Fruit fly (Drosophila melanogaster) whole organism, embryonic: ENCODE measurements around the gene CG15728.

Source experiments
- BtbVII ChIP-seq: fragments of 200-800 bp; sonication (Bioruptor generic); optimal IDR thresholded peaks from 3 replicates; lab custom pipeline; 2017; ENCODE audit warnings: missing biosample characterization, mild to moderate bottlenecking, missing genetic modification characterization
- Bteb2 ChIP-seq: fragments of 200-800 bp; sonication (Bioruptor generic); optimal IDR thresholded peaks from 2 replicates; lab custom pipeline; 2016; ENCODE audit warnings: missing biosample characterization, missing genetic modification characterization
- CG11723 ChIP-seq: fragments of 200-800 bp; sonication (Bioruptor generic); optimal IDR thresholded peaks from 2 replicates; lab custom pipeline; 2017; ENCODE audit warnings: missing biosample characterization, mild to moderate bottlenecking, missing genetic modification characterization
- CG13894 ChIP-seq: fragments of 200-800 bp; sonication (Bioruptor generic); optimal IDR thresholded peaks from 3 replicates; lab custom pipeline; 2018; ENCODE audit warnings: missing biosample characterization, mild to moderate bottlenecking, missing genetic modification characterization, moderate library complexity
- CG17359 ChIP-seq: fragments of 200-800 bp; sonication (Bioruptor generic); optimal IDR thresholded peaks from 3 replicates; lab custom pipeline; 2018; ENCODE audit warnings: missing biosample characterization, mild to moderate bottlenecking, missing genetic modification characterization, moderate library complexity
- CG2199 ChIP-seq: fragments of 200-800 bp; sonication (Bioruptor generic); IDR thresholded peaks from 3 replicates; pipeline ENCODE4 v1.3.6; 2022; ENCODE audit warnings: missing biosample characterization, missing genetic modification characterization
- CG3407 ChIP-seq: fragments of 200-800 bp; sonication (Bioruptor generic); optimal IDR thresholded peaks from 2 replicates; lab custom pipeline; 2018; ENCODE audit warnings: missing biosample characterization, mild to moderate bottlenecking, missing genetic modification characterization
- CG4617 ChIP-seq: fragments of 200-800 bp; sonication (Bioruptor generic); optimal IDR thresholded peaks from 3 replicates; lab custom pipeline; 2016; ENCODE audit warnings: missing biosample characterization, missing genetic modification characterization, borderline replicate concordance
- CG4854 ChIP-seq: fragments of 200-800 bp; sonication (Bioruptor generic); optimal IDR thresholded peaks from 2 replicates; lab custom pipeline; 2016; ENCODE audit warnings: missing biosample characterization, missing genetic modification characterization, inconsistent platforms
- CG7357 ChIP-seq: fragments of 200-800 bp; sonication (Bioruptor generic); IDR thresholded peaks from 3 replicates; pipeline ENCODE4 v1.3.6; 2022; ENCODE audit warnings: missing biosample characterization, missing genetic modification characterization
- CG7372 ChIP-seq: fragments of 200-800 bp; sonication (Bioruptor generic); IDR thresholded peaks from 2 replicates; pipeline ENCODE4 v1.3.6; 2022; ENCODE audit warnings: missing biosample characterization, missing genetic modification characterization
- Dek ChIP-seq: fragments of 200-800 bp; sonication (Bioruptor generic); optimal IDR thresholded peaks from 3 replicates; lab custom pipeline; 2019; ENCODE audit warnings: missing biosample characterization, mild to moderate bottlenecking, missing genetic modification characterization, moderate library complexity
- Dp ChIP-seq: fragments of 200-800 bp; sonication (Bioruptor generic); optimal IDR thresholded peaks from 2 replicates; lab custom pipeline; 2018; ENCODE audit warnings: missing biosample characterization, mild to moderate bottlenecking, missing genetic modification characterization, moderate library complexity
- Drgx ChIP-seq: fragments of 200-800 bp; sonication (Bioruptor generic); IDR thresholded peaks from 2 replicates; pipeline ENCODE4 v1.3.6; 2022; ENCODE audit warnings: missing biosample characterization, missing genetic modification characterization
- Eip74EF ChIP-seq, 2 experiments: fragments of 200-800 bp in 1 of 2; fragments of >200 bp in 1 of 2; sonication (Bioruptor generic) in 1 of 2; optimal IDR thresholded peaks; 2 replicates each; lab custom pipeline; 2017 to 2019; ENCODE audit warnings: missing biosample characterization in 2 of 2, missing genetic modification characterization in 2 of 2, mild to moderate bottlenecking in 1 of 2, moderate library complexity in 1 of 2
- Fer3 ChIP-seq: fragments of 200-800 bp; sonication (Bioruptor generic); optimal IDR thresholded peaks from 2 replicates; lab custom pipeline; 2018; ENCODE audit warnings: missing biosample characterization, mild to moderate bottlenecking, missing genetic modification characterization, moderate library complexity
- Kr ChIP-seq: fragments of 200-800 bp; sonication (Bioruptor generic); optimal IDR thresholded peaks from 2 replicates; lab custom pipeline; 2017; ENCODE audit warnings: missing biosample characterization, mild to moderate bottlenecking, missing genetic modification characterization
- Lhr ChIP-seq: fragments of 200-800 bp; sonication (Bioruptor generic); optimal IDR thresholded peaks from 3 replicates; lab custom pipeline; 2017; ENCODE audit warnings: mild to moderate bottlenecking, missing biosample characterization, missing genetic modification reagents, missing genetic modification characterization
- Mad ChIP-seq: fragments of 200-800 bp; sonication (Bioruptor generic); optimal IDR thresholded peaks from 2 replicates; lab custom pipeline; 2016; ENCODE audit warnings: missing biosample characterization, missing genetic modification characterization
- Sin3A ChIP-seq: fragments of >200 bp; optimal IDR thresholded peaks from 2 replicates; lab custom pipeline; 2018
- Ssrp ChIP-seq: fragments of 200-800 bp; sonication (Bioruptor generic); optimal IDR thresholded peaks from 2 replicates; lab custom pipeline; 2018; ENCODE audit warnings: missing biosample characterization, mild to moderate bottlenecking, missing genetic modification characterization, moderate library complexity
- Usf ChIP-seq: fragments of 200-800 bp; sonication (Bioruptor generic); optimal IDR thresholded peaks from 2 replicates; lab custom pipeline; 2017; ENCODE audit warnings: missing genotype, missing biosample characterization, missing genetic modification characterization
- Xrp1 ChIP-seq: fragments of 200-800 bp; sonication (Bioruptor generic); IDR thresholded peaks from 2 replicates; pipeline ENCODE4 v1.3.6; 2022; ENCODE audit warnings: missing biosample characterization, missing genetic modification characterization
- bcd ChIP-seq: fragments of 200-800 bp; sonication (Bioruptor generic); optimal IDR thresholded peaks from 2 replicates; lab custom pipeline; 2017; ENCODE audit warnings: missing biosample characterization, mild to moderate bottlenecking, missing genetic modification characterization
- br ChIP-seq: fragments of >200 bp; optimal IDR thresholded peaks from 2 replicates; lab custom pipeline; 2017
- cas ChIP-seq: fragments of 200-800 bp; sonication (Bioruptor generic); IDR thresholded peaks from 2 replicates; pipeline ENCODE4 v1.3.6; 2022; ENCODE audit warnings: missing biosample characterization, missing genetic modification characterization
- eyg ChIP-seq: fragments of 200-800 bp; sonication (Bioruptor generic); optimal IDR thresholded peaks from 3 replicates; lab custom pipeline; 2016; ENCODE audit warnings: missing biosample characterization, missing genetic modification characterization
- fd64A ChIP-seq: fragments of 200-800 bp; sonication (Bioruptor generic); optimal IDR thresholded peaks from 3 replicates; lab custom pipeline; 2018; ENCODE audit warnings: missing biosample characterization, mild to moderate bottlenecking, missing genetic modification characterization
- fru ChIP-seq: fragments of >200 bp; optimal IDR thresholded peaks from 2 replicates; lab custom pipeline; 2017
- gcm2 ChIP-seq: fragments of 200-800 bp; sonication (Bioruptor generic); optimal IDR thresholded peaks from 2 replicates; lab custom pipeline; 2016; ENCODE audit warnings: missing biosample characterization, missing genetic modification characterization
- her ChIP-seq: fragments of 200-800 bp; sonication (Bioruptor generic); optimal IDR thresholded peaks from 2 replicates; lab custom pipeline; 2016; ENCODE audit warnings: missing biosample characterization, missing genetic modification characterization
- ind ChIP-seq: fragments of 200-800 bp; sonication (Bioruptor generic); optimal IDR thresholded peaks from 3 replicates; lab custom pipeline; 2016; ENCODE audit warnings: missing biosample characterization, missing genetic modification characterization
- jing ChIP-seq: fragments of 200-800 bp; sonication (Bioruptor generic); optimal IDR thresholded peaks from 2 replicates; lab custom pipeline; 2018; ENCODE audit warnings: missing biosample characterization, mild to moderate bottlenecking, missing genetic modification characterization
- lab ChIP-seq: fragments of 200-800 bp; sonication (Bioruptor generic); optimal IDR thresholded peaks from 3 replicates; lab custom pipeline; 2017; ENCODE audit warnings: missing biosample characterization, missing genetic modification characterization, mild to moderate bottlenecking, moderate library complexity, missing genetic modification reagents
- mam ChIP-seq: fragments of 200-800 bp; sonication (Bioruptor generic); optimal IDR thresholded peaks from 3 replicates; lab custom pipeline; 2016; ENCODE audit warnings: missing biosample characterization, missing genetic modification characterization
- nerfin-1 ChIP-seq: fragments of 200-800 bp; sonication (Bioruptor generic); optimal IDR thresholded peaks from 3 replicates; lab custom pipeline; 2019; ENCODE audit warnings: missing biosample characterization, mild to moderate bottlenecking, missing genetic modification characterization, moderate library complexity
- nerfin-2 ChIP-seq: fragments of 200-800 bp; sonication (Bioruptor generic); IDR thresholded peaks from 2 replicates; pipeline ENCODE4 v1.3.6; 2022; ENCODE audit warnings: missing biosample characterization, missing genetic modification characterization; ENCODE audit not compliant: partially characterized antibody
- nom ChIP-seq: fragments of 200-800 bp; sonication (Bioruptor generic); optimal IDR thresholded peaks from 2 replicates; lab custom pipeline; 2017; ENCODE audit warnings: missing biosample characterization, missing genetic modification characterization, mild to moderate bottlenecking, moderate library complexity, missing genetic modification reagents
- org-1 ChIP-seq: fragments of 200-800 bp; sonication (Bioruptor generic); optimal IDR thresholded peaks from 2 replicates; lab custom pipeline; 2017; ENCODE audit warnings: missing biosample characterization, missing genetic modification characterization
- peb ChIP-seq: fragments of 200-800 bp; sonication (Bioruptor generic); IDR thresholded peaks from 2 replicates; pipeline ENCODE4 v1.3.6; 2022; ENCODE audit warnings: missing biosample characterization, missing genetic modification characterization
- pfk ChIP-seq: fragments of 200-800 bp; sonication (Bioruptor generic); optimal IDR thresholded peaks from 2 replicates; lab custom pipeline; 2018; ENCODE audit warnings: missing biosample characterization, mild to moderate bottlenecking, missing genetic modification characterization, moderate library complexity
- rib ChIP-seq: fragments of 200-800 bp; sonication (Bioruptor generic); IDR thresholded peaks from 2 replicates; pipeline ENCODE4 v1.3.6; 2022; ENCODE audit warnings: missing biosample characterization, missing genetic modification characterization
- ro ChIP-seq: fragments of 200-800 bp; sonication (Bioruptor generic); IDR thresholded peaks from 2 replicates; pipeline ENCODE4 v1.3.6; 2022; ENCODE audit warnings: missing biosample characterization, missing genetic modification characterization
- sens ChIP-seq: fragments of 200-800 bp; sonication (Bioruptor generic); peaks from one replicate; lab custom pipeline; 2016; ENCODE audit warnings: missing biosample characterization, missing genetic modification characterization
- slp2 ChIP-seq: fragments of 200-800 bp; sonication (Bioruptor generic); optimal IDR thresholded peaks from 2 replicates; lab custom pipeline; 2016; ENCODE audit warnings: missing biosample characterization, missing genetic modification characterization
- sob ChIP-seq: fragments of 200-800 bp; sonication (Bioruptor generic); IDR thresholded peaks from 2 replicates; pipeline ENCODE4 v1.3.6; 2022; ENCODE audit warnings: missing biosample characterization, missing genetic modification characterization
- tio ChIP-seq: fragments of 200-800 bp; sonication (Bioruptor generic); optimal IDR thresholded peaks from 2 replicates; lab custom pipeline; 2017; ENCODE audit warnings: missing biosample characterization, missing genetic modification characterization, inconsistent platforms
- twi ChIP-seq: fragments of 200-800 bp; optimal IDR thresholded peaks from 2 replicates; lab custom pipeline; 2019; ENCODE audit warnings: missing biosample characterization, mild to moderate bottlenecking, missing genetic modification characterization, moderate library complexity
- zf30C ChIP-seq: fragments of 200-800 bp; sonication (Bioruptor generic); optimal IDR thresholded peaks from 3 replicates; lab custom pipeline; 2018; ENCODE audit warnings: missing biosample characterization, mild to moderate bottlenecking, missing genetic modification characterization

The CG15728 gene

DNA sequence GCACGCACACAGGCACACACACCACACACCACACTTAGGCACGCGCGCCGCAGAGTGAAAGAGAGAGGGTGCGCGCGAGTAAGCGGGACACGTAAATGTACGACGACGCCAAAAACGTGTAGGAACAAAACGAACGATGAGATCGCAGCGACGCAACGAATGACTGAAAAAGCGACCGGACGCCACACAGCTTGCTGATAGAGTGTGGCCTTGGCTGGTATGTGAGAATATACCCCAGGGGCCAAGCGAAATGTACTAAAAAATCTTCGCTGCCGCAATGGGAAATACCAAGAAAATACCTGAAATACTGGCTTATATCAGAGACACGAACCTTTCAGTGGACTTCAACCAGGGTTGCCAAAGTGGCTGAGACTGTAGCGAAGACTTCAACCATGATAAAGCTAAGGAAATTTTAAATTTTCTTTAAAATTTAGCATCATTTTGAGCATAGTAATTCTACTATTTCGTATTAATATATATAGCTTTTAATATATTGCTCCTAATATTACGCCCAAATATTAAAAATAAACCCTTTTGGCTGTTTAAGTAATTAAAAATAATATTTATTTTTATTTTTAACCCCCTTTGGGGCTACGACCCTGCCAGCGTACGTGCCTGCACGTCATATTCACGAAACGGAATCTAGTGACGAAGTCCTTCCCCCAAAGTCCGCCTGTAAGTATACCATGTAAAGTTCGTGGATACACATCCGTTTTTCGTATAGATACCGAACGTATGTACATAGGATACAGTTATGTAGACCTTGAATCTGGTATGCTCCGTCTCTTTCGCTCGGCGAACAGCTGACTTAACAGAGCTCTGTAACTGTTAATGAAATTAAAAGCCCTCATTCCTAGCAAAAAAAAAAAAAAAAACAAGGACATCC lies 40.9 kb upstream of the CG15728 start, which contains the start of gene Pits (continued):
- TF ChIP-seq Ssrp (tag; lab: Kevin White, UChicago) (no peak), Dek (tag; lab: Kevin White, UChicago) (peak; percentile 42), cas (GFP tag; lab: Robert Waterston, UW) (no peak; the same call in 1 of the 2 replicates), ro (GFP tag; lab: Robert Waterston, UW) (no peak), CG7372 (GFP tag; lab: Robert Waterston, UW) (no peak; the same call in 1 of the 2 replicates), her (GFP tag; lab: Kevin White, UChicago) (peak; percentile 65), br (lab: Kevin White, UChicago) (no peak), tio (peak; percentile 24), CG4854 (GFP tag; lab: Kevin White, UChicago) (no peak), org-1 (GFP tag; lab: Kevin White, UChicago) (no peak), CG17359 (tag; lab: Kevin White, UChicago) (peak; percentile 38), Lhr (GFP tag; lab: Kevin White, UChicago) (peak; percentile 96), CG11723 (peak; percentile 15), nerfin-1 (tag; lab: Kevin White, UChicago) (peak; percentile 48), slp2 (GFP tag; lab: Kevin White, UChicago) (no peak), Usf (peak; percentile 3), twi (peak; percentile 5), CG13894 (tag; lab: Kevin White, UChicago) (peak; percentile 66), Bteb2 (GFP tag; lab: Kevin White, UChicago) (no peak), Drgx (GFP tag; lab: Robert Waterston, UW) (peak; percentile 29), sens (GFP tag; lab: Kevin White, UChicago) (peak; percentile 70), nom (GFP tag; lab: Kevin White, UChicago) (peak; percentile 81), ind (GFP tag; lab: Kevin White, UChicago) (no peak), CG7357 (no peak), BtbVII (peak; percentile 59), bcd (GFP tag; lab: Kevin White, UChicago) (peak; percentile 26), Eip74EF (GFP tag; optimal IDR thresholded peaks at IDR 0.05; lab: Kevin White, UChicago) (peak in 1 of 2 experiments; percentile 41), rib (GFP tag; lab: Robert Waterston, UW) (peak; percentile 69; the same call in 1 of the 2 replicates), Sin3A (lab: Kevin White, UChicago) (peak; percentile 67), fd64A (peak; percentile 48), Mad (GFP tag; lab: Kevin White, UChicago) (no peak), CG3407 (GFP tag; lab: Kevin White, UChicago) (no peak), CG4617 (GFP tag; lab: Kevin White, UChicago) (peak; percentile 31), fru (no peak), Dp (GFP tag; lab: Kevin White, UChicago) (peak; percentile 58), lab (peak; percentile 59), Fer3 (tag; lab: Kevin White, UChicago) (peak; percentile 25), Xrp1 (GFP tag; lab: Robert Waterston, UW) (peak; percentile 32; the same call in 1 of the 2 replicates), gcm2 (GFP tag; lab: Kevin White, UChicago) (peak; percentile 14), sob (GFP tag; lab: Robert Waterston, UW) (peak; percentile 22), eyg (GFP tag; lab: Kevin White, UChicago) (no peak), nerfin-2 (GFP tag; lab: Robert Waterston, UW) (no peak), Kr (GFP tag; lab: Kevin White, UChicago) (no peak), CG2199 (GFP tag; lab: Robert Waterston, UW) (peak; percentile 61; the same call in 1 of the 3 replicates), jing (no peak), mam (no peak), zf30C (GFP tag; lab: Kevin White, UChicago) (peak; percentile 31), pfk (GFP tag; lab: Kevin White, UChicago) (peak; percentile 82), peb (GFP tag; lab: Robert Waterston, UW) (0 out of 2 replicates have a peak, but pooled peaks have one; percentile 16)
